Fruit fly (Drosophila melanogaster) whole organism, embryonic: ENCODE measurements around the gene CG14339.

Source experiments
- Bdp1 ChIP-seq: fragments of 200-800 bp; sonication (Bioruptor generic); optimal IDR thresholded peaks from 3 replicates; lab custom pipeline; 2016; ENCODE audit warnings: missing biosample characterization, missing genetic modification characterization
- CG10366 ChIP-seq: fragments of 200-800 bp; sonication (Bioruptor generic); IDR thresholded peaks from 2 replicates; pipeline ENCODE4 v1.3.6; 2022; ENCODE audit warnings: missing biosample characterization, missing genetic modification characterization
- CG11723 ChIP-seq: fragments of 200-800 bp; sonication (Bioruptor generic); optimal IDR thresholded peaks from 2 replicates; lab custom pipeline; 2017; ENCODE audit warnings: missing biosample characterization, mild to moderate bottlenecking, missing genetic modification characterization
- CG12219 ChIP-seq: fragments of 200-800 bp; sonication (Bioruptor generic); optimal IDR thresholded peaks from 3 replicates; lab custom pipeline; 2018; ENCODE audit warnings: missing biosample characterization, mild to moderate bottlenecking, missing genetic modification characterization
- CG15514 ChIP-seq: fragments of 200-800 bp; sonication (Bioruptor generic); optimal IDR thresholded peaks from 3 replicates; lab custom pipeline; 2017; ENCODE audit warnings: missing biosample characterization, missing genetic modification characterization, mild to moderate bottlenecking, moderate library complexity, missing genetic modification reagents
- CG15601 ChIP-seq: fragments of 200-800 bp; sonication (Bioruptor generic); optimal IDR thresholded peaks from 3 replicates; lab custom pipeline; 2019; ENCODE audit warnings: missing biosample characterization, mild to moderate bottlenecking, missing genetic modification characterization, moderate library complexity
- CG16779 ChIP-seq: fragments of 200-800 bp; sonication (Bioruptor generic); IDR thresholded peaks from 2 replicates; pipeline ENCODE4 v1.3.6; 2022; ENCODE audit warnings: missing biosample characterization, missing genetic modification characterization
- CG16813 ChIP-seq: fragments of 200-800 bp; sonication (Bioruptor generic); IDR thresholded peaks from 3 replicates; pipeline ENCODE4 v1.3.6; 2022; ENCODE audit warnings: missing biosample characterization, missing genetic modification characterization; ENCODE audit not compliant: partially characterized antibody
- CG32772 ChIP-seq: fragments of 200-800 bp; sonication (Bioruptor generic); IDR thresholded peaks from 2 replicates; pipeline ENCODE4 v1.3.6; 2022; ENCODE audit warnings: missing biosample characterization, missing genetic modification characterization
- CG33557 ChIP-seq: fragments of 200-800 bp; sonication (Bioruptor generic); optimal IDR thresholded peaks from 2 replicates; lab custom pipeline; 2019; ENCODE audit warnings: missing biosample characterization, mild to moderate bottlenecking, missing genetic modification characterization, moderate library complexity
- CG3407 ChIP-seq: fragments of 200-800 bp; sonication (Bioruptor generic); optimal IDR thresholded peaks from 2 replicates; lab custom pipeline; 2018; ENCODE audit warnings: missing biosample characterization, mild to moderate bottlenecking, missing genetic modification characterization
- CG4328 ChIP-seq: fragments of 200-800 bp; sonication (Bioruptor generic); optimal IDR thresholded peaks from 3 replicates; lab custom pipeline; 2017; ENCODE audit warnings: missing biosample characterization, missing genetic modification reagents, missing genetic modification characterization
- CG5180 ChIP-seq: fragments of 200-800 bp; sonication (Bioruptor generic); optimal IDR thresholded peaks from 3 replicates; lab custom pipeline; 2017; ENCODE audit warnings: missing biosample characterization, missing genetic modification characterization, mild to moderate bottlenecking, moderate library complexity, missing genetic modification reagents
- CG6791 ChIP-seq: fragments of 200-800 bp; sonication (Bioruptor generic); IDR thresholded peaks from 3 replicates; pipeline ENCODE4 v1.3.6; 2022; ENCODE audit warnings: missing biosample characterization, missing genetic modification characterization; ENCODE audit not compliant: partially characterized antibody
- CG7271 ChIP-seq: fragments of 200-800 bp; sonication (Bioruptor generic); optimal IDR thresholded peaks from 2 replicates; lab custom pipeline; 2018; ENCODE audit warnings: missing biosample characterization, mild to moderate bottlenecking, missing genetic modification characterization, moderate library complexity
- CG7372 ChIP-seq: fragments of 200-800 bp; sonication (Bioruptor generic); IDR thresholded peaks from 2 replicates; pipeline ENCODE4 v1.3.6; 2022; ENCODE audit warnings: missing biosample characterization, missing genetic modification characterization
- CG7786 ChIP-seq: fragments of 200-800 bp; sonication (Bioruptor generic); optimal IDR thresholded peaks from 2 replicates; lab custom pipeline; 2016; ENCODE audit warnings: missing biosample characterization, missing genetic modification characterization
- CG9797 ChIP-seq: fragments of 200-800 bp; sonication (Bioruptor generic); optimal IDR thresholded peaks from 3 replicates; lab custom pipeline; 2018; ENCODE audit warnings: missing biosample characterization, mild to moderate bottlenecking, missing genetic modification characterization
- CrebB ChIP-seq: fragments of 200-800 bp; sonication (Bioruptor generic); optimal IDR thresholded peaks from 3 replicates; lab custom pipeline; 2018; ENCODE audit warnings: missing biosample characterization, mild to moderate bottlenecking, missing genetic modification characterization
- Dbx ChIP-seq: fragments of 200-800 bp; sonication (Bioruptor generic); IDR thresholded peaks from 3 replicates; pipeline ENCODE4 v1.3.6; 2022; ENCODE audit warnings: missing biosample characterization, missing genetic modification characterization
- Deaf1 ChIP-seq: fragments of 200-800 bp; optimal IDR thresholded peaks from 3 replicates; lab custom pipeline; 2019; ENCODE audit warnings: missing biosample characterization, mild to moderate bottlenecking, missing genetic modification characterization, moderate library complexity
- Doc2 ChIP-seq: fragments of 200-800 bp; sonication (Bioruptor generic); IDR thresholded peaks from 2 replicates; pipeline ENCODE4 v1.3.6; 2022; ENCODE audit warnings: missing biosample characterization, missing genetic modification characterization
- Fer1 ChIP-seq: fragments of 200-800 bp; sonication (Bioruptor generic); optimal IDR thresholded peaks from 2 replicates; lab custom pipeline; 2017; ENCODE audit warnings: missing biosample characterization, mild to moderate bottlenecking, missing genetic modification characterization
- Lhr ChIP-seq: fragments of 200-800 bp; sonication (Bioruptor generic); optimal IDR thresholded peaks from 3 replicates; lab custom pipeline; 2017; ENCODE audit warnings: mild to moderate bottlenecking, missing biosample characterization, missing genetic modification reagents, missing genetic modification characterization
- Ptx1 ChIP-seq: fragments of 200-800 bp; sonication (Bioruptor generic); IDR thresholded peaks from 2 replicates; pipeline ENCODE4 v1.3.6; 2022; ENCODE audit warnings: missing biosample characterization, missing genetic modification characterization
- Tbp ChIP-seq: fragments of >200 bp; optimal IDR thresholded peaks from 2 replicates; lab custom pipeline; 2018; ENCODE audit warnings: missing biosample characterization, missing genetic modification characterization
- ab ChIP-seq: fragments of 200-800 bp; sonication (Bioruptor generic); optimal IDR thresholded peaks from 2 replicates; lab custom pipeline; 2016; ENCODE audit warnings: missing biosample characterization, missing genetic modification characterization
- abd-A ChIP-seq: fragments of 200-800 bp; sonication (Bioruptor generic); optimal IDR thresholded peaks from 3 replicates; lab custom pipeline; 2019; ENCODE audit warnings: missing biosample characterization, mild to moderate bottlenecking, missing genetic modification characterization, moderate library complexity
- ap ChIP-seq: fragments of 200-800 bp; sonication (Bioruptor generic); IDR thresholded peaks from 2 replicates; pipeline ENCODE4 v1.3.6; 2022; ENCODE audit warnings: missing biosample characterization, missing genetic modification characterization
- bigmax ChIP-seq: fragments of 200-800 bp; sonication (Bioruptor generic); optimal IDR thresholded peaks from 2 replicates; lab custom pipeline; 2018; ENCODE audit warnings: missing biosample characterization, mild to moderate bottlenecking, missing genetic modification characterization
- cato ChIP-seq: fragments of 200-800 bp; sonication (Bioruptor generic); optimal IDR thresholded peaks from 2 replicates; lab custom pipeline; 2016; ENCODE audit warnings: missing biosample characterization, missing genetic modification characterization, borderline replicate concordance
- chn ChIP-seq: fragments of 200-800 bp; sonication (Bioruptor generic); optimal IDR thresholded peaks from 2 replicates; lab custom pipeline; 2016; ENCODE audit warnings: missing biosample characterization, missing genetic modification characterization
- fd3F ChIP-seq: fragments of 200-800 bp; sonication (Bioruptor generic); optimal IDR thresholded peaks from 2 replicates; lab custom pipeline; 2018; ENCODE audit warnings: missing biosample characterization, mild to moderate bottlenecking, missing genetic modification characterization, moderate library complexity
- gem ChIP-seq: fragments of 200-800 bp; sonication (Bioruptor generic); optimal IDR thresholded peaks from 2 replicates; lab custom pipeline; 2019; ENCODE audit warnings: missing biosample characterization, mild to moderate bottlenecking, missing genetic modification characterization, moderate library complexity
- hbn ChIP-seq: fragments of 200-800 bp; sonication (Bioruptor generic); IDR thresholded peaks from 2 replicates; pipeline ENCODE4 v1.3.6; 2022; ENCODE audit warnings: missing biosample characterization, missing genetic modification characterization; ENCODE audit not compliant: partially characterized antibody
- jigr1 ChIP-seq: fragments of 200-800 bp; sonication (Bioruptor generic); IDR thresholded peaks from 3 replicates; pipeline ENCODE4 v1.3.6; 2022; ENCODE audit warnings: missing biosample characterization, missing genetic modification characterization
- jumu ChIP-seq: fragments of 200-800 bp; sonication (Bioruptor generic); optimal IDR thresholded peaks from 3 replicates; lab custom pipeline; 2016; ENCODE audit warnings: missing biosample characterization, missing genetic modification characterization
- lmd ChIP-seq: fragments of 200-800 bp; sonication (Bioruptor generic); IDR thresholded peaks from 2 replicates; pipeline ENCODE4 v1.3.6; 2022; ENCODE audit warnings: missing biosample characterization, missing genetic modification characterization
- pan ChIP-seq, 4 experiments: fragments of >200 bp in 3 of 4; fragments of 200-800 bp in 1 of 4; sonication (Bioruptor generic) in 1 of 4; optimal IDR thresholded peaks in 3 of 4; IDR thresholded peaks in 1 of 4; 2 replicates each; pipeline versions ENCODE4 v1.3.6 to Lab custom; 2017 to 2022; ENCODE audit warnings: missing biosample characterization in 2 of 4, missing genetic modification characterization in 2 of 4, mixed read lengths in 1 of 4
- pum ChIP-seq: fragments of 200-800 bp; sonication (Bioruptor generic); optimal IDR thresholded peaks from 2 replicates; lab custom pipeline; 2016; ENCODE audit warnings: missing biosample characterization, missing genetic modification characterization
- scrt ChIP-seq: fragments of 200-800 bp; sonication (Bioruptor generic); optimal IDR thresholded peaks from 2 replicates; lab custom pipeline; 2018; ENCODE audit warnings: missing biosample characterization, mild to moderate bottlenecking, missing genetic modification characterization, moderate library complexity
- sens-2 ChIP-seq: fragments of 200-800 bp; sonication (Bioruptor generic); IDR thresholded peaks from 2 replicates; pipeline ENCODE4 v1.3.6; 2022; ENCODE audit warnings: missing biosample characterization, missing genetic modification characterization
- slou ChIP-seq: fragments of 200-800 bp; sonication (Bioruptor generic); optimal IDR thresholded peaks from 3 replicates; lab custom pipeline; 2016; ENCODE audit warnings: missing biosample characterization, missing genetic modification characterization
- sna ChIP-seq: fragments of 200-800 bp; sonication (Bioruptor generic); IDR thresholded peaks from 2 replicates; pipeline ENCODE4 v1.3.6; 2022; ENCODE audit warnings: missing biosample characterization, missing genetic modification characterization; ENCODE audit not compliant: partially characterized antibody
- so ChIP-seq: fragments of 200-800 bp; sonication (Bioruptor generic); IDR thresholded peaks from 3 replicates; pipeline ENCODE4 v1.3.6; 2022; ENCODE audit warnings: missing biosample characterization, missing genetic modification characterization
- tna ChIP-seq: fragments of 200-800 bp; sonication (Bioruptor generic); IDR thresholded peaks from 2 replicates; pipeline ENCODE4 v1.3.6; 2022; ENCODE audit warnings: missing biosample characterization, missing genetic modification characterization; ENCODE audit not compliant: partially characterized antibody
- ttk ChIP-seq: fragments of 200-800 bp; sonication (Bioruptor generic); IDR thresholded peaks from 2 replicates; pipeline ENCODE4 v2.1.2; 2022; ENCODE audit warnings: missing biosample characterization, missing genetic modification characterization

The CG14339 gene

DNA sequence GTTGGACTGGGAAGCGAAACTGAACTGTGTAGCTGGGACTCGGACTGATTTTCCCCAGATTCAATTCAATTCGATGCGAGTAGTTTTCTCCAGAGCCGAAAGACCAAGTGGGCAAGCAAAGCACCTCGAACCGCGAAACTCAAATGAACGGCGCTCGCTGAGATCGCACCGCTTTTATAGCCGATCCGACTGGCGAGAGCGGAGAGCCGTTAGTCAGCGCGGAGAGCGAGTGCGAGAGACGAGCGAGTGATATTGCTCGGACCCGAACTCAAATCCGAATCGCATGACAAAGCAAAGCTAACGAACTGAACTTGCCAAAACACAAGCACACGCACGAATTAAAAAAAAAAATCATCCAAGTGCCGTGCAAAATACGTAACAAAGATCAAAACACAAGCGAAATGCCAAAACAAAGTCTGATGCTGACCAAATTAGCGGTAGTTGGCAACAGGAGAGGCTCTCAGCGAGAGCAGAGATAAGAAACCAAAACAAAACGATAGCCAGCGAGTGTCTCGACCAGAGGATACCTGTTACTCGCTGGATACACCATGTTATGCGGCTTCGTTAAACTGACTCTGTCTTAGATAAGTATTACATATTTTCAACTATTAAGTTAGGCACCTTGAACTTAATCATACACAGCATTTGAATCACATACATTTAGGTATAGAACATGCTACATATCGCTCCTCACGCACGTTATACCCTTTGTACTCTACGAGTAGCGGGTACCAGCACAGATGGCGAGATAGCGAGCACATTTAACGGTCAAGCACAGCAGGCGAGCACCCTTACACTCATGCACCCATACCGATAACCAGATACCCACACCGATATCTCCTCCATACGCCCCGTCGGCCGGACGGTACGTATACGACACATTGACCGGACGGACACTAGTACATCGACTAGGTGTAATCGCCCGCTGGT lies 10.8 kb downstream of the CG14339 start (continued):
- TF ChIP-seq lmd (GFP tag; lab: Robert Waterston, UW), result peak; percentile 82
- peak; percentile 60 for TF ChIP-seq fd3F (GFP tag; lab: Kevin White, UChicago)
- TF ChIP-seq CrebB (tag; lab: Kevin White, UChicago), result peak; percentile 16
- TF ChIP-seq bigmax (GFP tag; lab: Kevin White, UChicago), result no peak
- TF ChIP-seq CG33557 (GFP tag; lab: Kevin White, UChicago), result no peak
- TF ChIP-seq sens-2 (GFP tag; lab: Robert Waterston, UW), result 0 out of 2 replicates have a peak, but pooled peaks have one; percentile 6
- peak; percentile 30; the same call in 1 of the 2 replicates for TF ChIP-seq ttk (GFP tag; lab: Robert Waterston, UW)
- peak; percentile 37 for TF ChIP-seq pum
- peak; percentile 46; the same call in 1 of the 3 replicates for TF ChIP-seq jigr1 (GFP tag; lab: Robert Waterston, UW)
- no peak for TF ChIP-seq Tbp (GFP tag; lab: Kevin White, UChicago)
- TF ChIP-seq Deaf1, result peak; percentile 97
- no peak for TF ChIP-seq abd-A (tag; lab: Kevin White, UChicago)
- TF ChIP-seq CG32772 (GFP tag; lab: Robert Waterston, UW), result peak; percentile 76
- TF ChIP-seq Lhr, result no peak
- peak; percentile 58 for TF ChIP-seq scrt (GFP tag; lab: Kevin White, UChicago)
- no peak; the same call in 1 of the 2 replicates for TF ChIP-seq Doc2 (GFP tag; lab: Robert Waterston, UW)
- peak; percentile 78 for TF ChIP-seq Fer1
- no peak for TF ChIP-seq CG7271 (tag; lab: Kevin White, UChicago)
- no peak for TF ChIP-seq CG16813 (GFP tag; lab: Robert Waterston, UW)
- peak; percentile 24 for TF ChIP-seq cato (GFP tag; lab: Kevin White, UChicago)
- TF ChIP-seq tna (GFP tag; lab: Robert Waterston, UW), result peak; percentile 42; the same call in 1 of the 2 replicates
- TF ChIP-seq CG3407 (GFP tag; lab: Kevin White, UChicago), result peak; percentile 21
- peak; percentile 55 for TF ChIP-seq CG15514 (GFP tag; lab: Kevin White, UChicago)
- no peak for TF ChIP-seq sna (GFP tag; lab: Robert Waterston, UW)
- TF ChIP-seq ap (GFP tag; lab: Robert Waterston, UW), result peak; percentile 82
- peak; percentile 73 for TF ChIP-seq CG16779 (GFP tag; lab: Robert Waterston, UW)
- no peak for TF ChIP-seq CG15601
- TF ChIP-seq jumu (GFP tag; lab: Kevin White, UChicago), result peak; percentile 77
- peak; percentile 53 for TF ChIP-seq chn (GFP tag; lab: Kevin White, UChicago)
- peak; percentile 65 for TF ChIP-seq CG7372 (GFP tag; lab: Robert Waterston, UW)
- TF ChIP-seq CG12219, result peak; percentile 58
- TF ChIP-seq Ptx1, result peak; percentile 84
- TF ChIP-seq CG11723 (GFP tag; lab: Kevin White, UChicago), result no peak
- no peak for TF ChIP-seq CG9797 (GFP tag; lab: Kevin White, UChicago)
- TF ChIP-seq Bdp1, result peak; percentile 62
- TF ChIP-seq CG6791 (GFP tag; lab: Robert Waterston, UW), result no peak
- no peak for TF ChIP-seq CG5180 (GFP tag; lab: Kevin White, UChicago)
- peak in 1 of 2 experiments; percentile 55 for TF ChIP-seq pan (optimal IDR thresholded peaks at IDR 0.05; lab: Kevin White, UChicago)
- peak in 1 of 2 experiments; percentile 67 for TF ChIP-seq pan (GFP tag; optimal IDR thresholded peaks at IDR 0.05 in 1 of 2, IDR thresholded peaks at IDR 0.05 in 1 of 2)
- peak; percentile 83 for TF ChIP-seq CG7786 (GFP tag; lab: Kevin White, UChicago)
- TF ChIP-seq gem (tag; lab: Kevin White, UChicago), result peak; percentile 84
- peak; percentile 55 for TF ChIP-seq ab (GFP tag; lab: Kevin White, UChicago)
- no peak for TF ChIP-seq hbn (GFP tag; lab: Robert Waterston, UW)
- peak; percentile 76 for TF ChIP-seq CG10366 (GFP tag; lab: Robert Waterston, UW)
- no peak for TF ChIP-seq CG4328 (GFP tag; lab: Kevin White, UChicago)
- peak; percentile 71 for TF ChIP-seq so
- peak; percentile 75; the same call in 2 of the 3 replicates for TF ChIP-seq Dbx (GFP tag; lab: Robert Waterston, UW)
- TF ChIP-seq slou, result peak; percentile 37
